Worm (Caenorhabditis elegans): ENCODE data around the gene prx-2.

prx-2 gene

DNA sequence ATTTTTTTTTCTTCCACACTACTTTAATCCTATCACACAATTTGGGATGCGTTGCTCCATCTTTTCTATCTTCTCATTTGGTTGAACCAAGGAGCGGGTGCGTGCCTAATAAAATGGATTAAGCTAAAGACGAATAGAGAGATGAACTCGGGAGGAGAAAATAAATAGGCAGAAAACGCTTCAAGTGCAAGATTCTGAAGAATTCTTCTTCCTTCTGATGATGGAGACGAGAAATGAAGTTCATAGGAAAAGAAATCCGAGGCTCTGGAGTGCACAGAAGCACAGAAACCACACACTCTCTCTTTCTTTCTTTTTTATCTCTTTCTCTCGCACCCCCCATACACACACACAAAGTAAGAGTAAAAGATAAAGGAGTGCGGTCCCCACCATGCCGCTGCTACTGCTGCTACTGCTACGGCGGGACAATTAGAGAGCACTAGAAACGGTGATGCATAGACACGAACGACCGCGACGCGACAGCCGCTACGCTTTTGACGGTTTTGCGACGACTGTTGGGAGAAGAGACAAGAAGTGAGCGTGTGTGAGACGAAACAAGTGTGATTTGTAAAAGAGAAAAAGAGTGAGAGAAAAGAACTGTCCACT is 48.2 kb downstream of the prx-2 start:
- no peak for TF ChIP-seq nhr-28 (tag; optimal IDR thresholded peaks at IDR 0.05)
- no peak for TF ChIP-seq elt-3 (tag; optimal IDR thresholded peaks at IDR 0.05)
- TF ChIP-seq zip-8 (tag; optimal IDR thresholded peaks at IDR 0.05): no peak
- peak; percentile 1 for TF ChIP-seq nhr-2 (tag; optimal IDR thresholded peaks at IDR 0.05)
- no peak for TF ChIP-seq ceh-83 (GFP tag; optimal IDR thresholded peaks at IDR 0.05)
- TF ChIP-seq nhr-12 (tag; optimal IDR thresholded peaks at IDR 0.05): no peak
- peak; percentile 67 for TF ChIP-seq mep-1 (tag; optimal IDR thresholded peaks at IDR 0.05)
- peak; percentile 28 for TF ChIP-seq sptf-1 (tag; optimal IDR thresholded peaks at IDR 0.05)
- no peak for TF ChIP-seq lin-13 (tag; optimal IDR thresholded peaks at IDR 0.05)
- TF ChIP-seq hlh-1 (tag; optimal IDR thresholded peaks at IDR 0.05): peak; percentile 73
- TF ChIP-seq nhr-237 (tag; optimal IDR thresholded peaks at IDR 0.05): peak; percentile 70
- peak; percentile 81 for TF ChIP-seq unc-62 (GFP tag; optimal IDR thresholded peaks at IDR 0.05)
- TF ChIP-seq bed-3 (GFP tag; optimal IDR thresholded peaks at IDR 0.05): no peak
- no peak for TF ChIP-seq flh-1 (GFP tag; optimal IDR thresholded peaks at IDR 0.05)
- TF ChIP-seq nhr-76 (tag; optimal IDR thresholded peaks at IDR 0.05): no peak
- peak; percentile 49 for TF ChIP-seq pha-4 (tag; optimal IDR thresholded peaks at IDR 0.05)
- TF ChIP-seq drap-1 (GFP tag; optimal IDR thresholded peaks at IDR 0.05): peak; percentile 44
- TF ChIP-seq blmp-1 (tag; optimal IDR thresholded peaks at IDR 0.05): peak; percentile 36
- TF ChIP-seq ceh-39 (tag; optimal IDR thresholded peaks at IDR 0.05): peak; percentile 46
- peak; percentile 64 for TF ChIP-seq M03D4.4 (tag; optimal IDR thresholded peaks at IDR 0.05)
- TF ChIP-seq ham-2 (GFP tag; optimal IDR thresholded peaks at IDR 0.05): peak; percentile 97
- TF ChIP-seq snpc-4 (tag; optimal IDR thresholded peaks at IDR 0.05): no peak
- TF ChIP-seq lin-32 (GFP tag; optimal IDR thresholded peaks at IDR 0.05): no peak
- no peak for TF ChIP-seq mab-5 (tag; optimal IDR thresholded peaks at IDR 0.05)
- TF ChIP-seq elt-1 (tag; optimal IDR thresholded peaks at IDR 0.05; ENCODE audit: borderline replicate concordance, insufficient read depth): no peak
- no peak for TF ChIP-seq ztf-11 (tag; optimal IDR thresholded peaks at IDR 0.05)
- TF ChIP-seq sem-2 (GFP tag; optimal IDR thresholded peaks at IDR 0.05): no peak
- TF ChIP-seq unc-120 (tag; optimal IDR thresholded peaks at IDR 0.05; ENCODE audit: poor library complexity, severe bottlenecking): peak; percentile 88
- TF ChIP-seq mls-2 (tag; optimal IDR thresholded peaks at IDR 0.05): peak; percentile 60
- TF ChIP-seq tbx-8 (GFP tag; optimal IDR thresholded peaks at IDR 0.05): peak; percentile 39
- peak; percentile 18 for TF ChIP-seq ceh-43 (GFP tag; optimal IDR thresholded peaks at IDR 0.05)
- TF ChIP-seq ces-1 (GFP tag; optimal IDR thresholded peaks at IDR 0.05): peak; percentile 99
- TF ChIP-seq lsy-2 (tag; optimal IDR thresholded peaks at IDR 0.05): peak; percentile 23
- no peak for TF ChIP-seq unc-39 (tag; optimal IDR thresholded peaks at IDR 0.05)
- TF ChIP-seq cnd-1 (tag; optimal IDR thresholded peaks at IDR 0.05): peak; percentile 72

DNA sequence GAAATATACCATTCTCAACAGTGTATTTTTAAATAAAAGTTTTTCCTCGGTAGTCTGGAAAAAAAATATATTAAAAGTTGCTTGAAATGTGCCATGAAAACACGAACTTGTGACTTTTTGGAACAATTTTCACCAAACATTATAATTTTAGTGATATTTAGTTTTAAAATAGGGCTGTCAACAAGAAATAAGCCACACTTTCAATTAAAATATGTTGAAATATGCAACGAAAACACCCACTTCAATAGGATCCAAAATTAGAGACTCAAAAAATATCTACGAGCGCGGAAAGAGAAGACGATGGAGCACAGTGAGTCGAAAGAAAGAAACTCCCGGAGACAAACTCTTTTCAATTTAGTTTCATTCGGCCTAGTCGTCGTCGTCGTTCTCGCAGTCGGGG is 49.6 kb downstream of the prx-2 start, which contains the start of gene ZK792.12:
Gene ZK792.12 (plus strand): TSS at position 301 of the 400 bp plus-strand sequence.
- TF ChIP-seq nhr-237 (tag; optimal IDR thresholded peaks at IDR 0.05) (no peak), ceh-43 (GFP tag; optimal IDR thresholded peaks at IDR 0.05) (no peak), pha-4 (tag; optimal IDR thresholded peaks at IDR 0.05) (no peak), elt-3 (tag; optimal IDR thresholded peaks at IDR 0.05) (no peak), mep-1 (tag; optimal IDR thresholded peaks at IDR 0.05) (no peak), unc-39 (tag; optimal IDR thresholded peaks at IDR 0.05) (no peak), snpc-4 (tag; optimal IDR thresholded peaks at IDR 0.05) (no peak), nhr-2 (tag; optimal IDR thresholded peaks at IDR 0.05) (no peak), unc-120 (tag; optimal IDR thresholded peaks at IDR 0.05; ENCODE audit: poor library complexity, severe bottlenecking) (no peak), ces-1 (GFP tag; optimal IDR thresholded peaks at IDR 0.05) (no peak), blmp-1 (tag; optimal IDR thresholded peaks at IDR 0.05) (no peak)

DNA sequence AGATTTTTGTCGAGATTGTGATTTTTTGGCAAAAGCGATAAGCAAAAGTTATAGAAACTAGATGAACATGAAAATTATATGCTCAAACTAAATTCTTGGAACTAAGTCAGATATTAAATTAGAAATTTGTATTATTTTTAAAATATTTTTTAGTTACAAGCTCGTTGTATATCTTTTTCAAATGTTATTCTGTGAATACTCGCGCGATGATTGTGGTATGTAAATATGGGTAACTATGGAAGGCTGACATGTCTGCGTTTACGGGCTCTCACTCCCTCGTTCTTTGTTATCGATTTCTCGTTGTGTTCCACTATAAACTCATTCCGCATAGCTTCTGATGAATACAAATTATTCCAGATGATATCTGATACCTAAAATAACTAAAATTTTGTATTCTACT is 50.2 kb downstream of the prx-2 start, which contains the start of gene ZK792.7:
Gene ZK792.7 (plus strand): TSS at position 301 of the 400 bp plus-strand sequence.
- TF ChIP-seq mls-2 (tag; optimal IDR thresholded peaks at IDR 0.05): no peak
- peak; percentile 55 for TF ChIP-seq pha-4 (tag; optimal IDR thresholded peaks at IDR 0.05)
- TF ChIP-seq sem-2 (GFP tag; optimal IDR thresholded peaks at IDR 0.05): no peak
- TF ChIP-seq sptf-1 (tag; optimal IDR thresholded peaks at IDR 0.05): no peak
- peak; percentile 44 for TF ChIP-seq ces-1 (GFP tag; optimal IDR thresholded peaks at IDR 0.05)
- TF ChIP-seq elt-3 (tag; optimal IDR thresholded peaks at IDR 0.05): no peak

All from whole organism, mixed stage, embryonic.